Fruit fly (Drosophila melanogaster) whole organism, embryonic: ENCODE results near the gene WRNexo.

Source experiments
- CG8359 ChIP-seq: fragments of 200-800 bp; sonication (Bioruptor generic); optimal IDR thresholded peaks from 2 replicates; lab custom pipeline; 2017; ENCODE audit warnings: missing biosample characterization, mild to moderate bottlenecking, missing genetic modification characterization, borderline replicate concordance
- Gug ChIP-seq: fragments of 200-800 bp; sonication (Bioruptor generic); IDR thresholded peaks from 4 replicates; pipeline ENCODE4 v1.3.6; 2022; ENCODE audit warnings: missing biosample characterization, missing genetic modification characterization
- ranshi ChIP-seq: fragments of 200-800 bp; sonication (Bioruptor generic); IDR thresholded peaks from 2 replicates; pipeline ENCODE4 v1.3.6; 2022; ENCODE audit warnings: missing biosample characterization, missing genetic modification characterization
- slp2 ChIP-seq: fragments of 200-800 bp; sonication (Bioruptor generic); optimal IDR thresholded peaks from 2 replicates; lab custom pipeline; 2016; ENCODE audit warnings: missing biosample characterization, missing genetic modification characterization
- z ChIP-seq: fragments of 200-800 bp; sonication (Bioruptor generic); IDR thresholded peaks from 3 replicates; pipeline ENCODE4 v1.3.6; 2022; ENCODE audit warnings: missing biosample characterization, missing genetic modification characterization

DNA sequence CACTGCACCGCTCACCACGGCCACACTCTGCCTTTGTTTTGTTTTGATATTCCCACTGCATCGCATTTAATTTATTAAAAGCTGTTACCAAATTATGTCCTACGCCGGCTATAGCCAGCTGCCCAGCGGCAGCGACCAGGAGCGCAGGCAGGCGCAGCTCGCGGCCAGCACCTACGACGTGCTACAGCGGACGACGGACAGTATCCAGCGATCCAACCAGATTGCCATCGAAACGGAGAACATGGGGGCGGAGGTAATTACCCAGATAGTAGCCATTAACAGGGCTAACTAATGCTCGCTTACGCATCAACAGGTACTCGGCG, 33.7 kb upstream of the WRNexo start:
- no peak for TF ChIP-seq slp2 (GFP tag; lab: Kevin White, UChicago)
- TF ChIP-seq Gug (GFP tag; lab: Robert Waterston, UW) = no peak
- TF ChIP-seq z = no peak
- TF ChIP-seq CG8359 (GFP tag; lab: Kevin White, UChicago) = no peak
- TF ChIP-seq ranshi (GFP tag; lab: Robert Waterston, UW) = no peak
